Fruit fly (Drosophila melanogaster) whole organism, pupa: ENCODE measurements around the gene CG15498.

Source experiments
- CG12605 ChIP-seq: fragments of 200-800 bp; sonication (Bioruptor generic); IDR thresholded peaks from 2 replicates; pipeline ENCODE4 v1.3.6; 2022; ENCODE audit warnings: missing biosample characterization, missing genetic modification characterization
- CG13204 ChIP-seq: fragments of 200-800 bp; sonication (Bioruptor generic); optimal IDR thresholded peaks from 2 replicates; lab custom pipeline; 2018; ENCODE audit warnings: missing biosample characterization, mild to moderate bottlenecking, missing genetic modification characterization, moderate library complexity
- CG17806 ChIP-seq: fragments of 200-800 bp; sonication (Bioruptor generic); optimal IDR thresholded peaks from 2 replicates; lab custom pipeline; 2018; ENCODE audit warnings: missing biosample characterization, mild to moderate bottlenecking, missing genetic modification characterization, moderate library complexity
- CG4496 ChIP-seq: fragments of 200-800 bp; sonication (Bioruptor generic); IDR thresholded peaks from 3 replicates; pipeline ENCODE4 v1.3.6; 2022; ENCODE audit warnings: missing biosample characterization, missing genetic modification characterization
- CG8301 ChIP-seq: fragments of 200-800 bp; sonication (Bioruptor generic); optimal IDR thresholded peaks from 2 replicates; lab custom pipeline; 2018; ENCODE audit warnings: missing biosample characterization, mild to moderate bottlenecking, missing genetic modification characterization
- EcR ChIP-seq: fragments of 200-800 bp; sonication (Bioruptor generic); optimal IDR thresholded peaks from 3 replicates; lab custom pipeline; 2019; ENCODE audit warnings: missing biosample characterization, missing genetic modification characterization, mild to moderate bottlenecking, moderate library complexity, missing genetic modification reagents
- Pif1A ChIP-seq: fragments of 200-800 bp; sonication (Bioruptor generic); optimal IDR thresholded peaks from 3 replicates; lab custom pipeline; 2016; ENCODE audit warnings: missing biosample characterization, missing genetic modification characterization
- rn ChIP-seq: fragments of 200-800 bp; sonication (Bioruptor generic); IDR thresholded peaks from 2 replicates; pipeline ENCODE4 v1.3.6; 2022; ENCODE audit warnings: missing biosample characterization, missing genetic modification characterization

- TF ChIP-seq CG12605 (GFP tag; lab: Robert Waterston, UW) (no peak), rn (GFP tag; lab: Robert Waterston, UW) (no peak), EcR (GFP tag; lab: Kevin White, UChicago) (no peak), Pif1A (peak; percentile 30), CG4496 (GFP tag; lab: Robert Waterston, UW) (peak; percentile 77), CG17806 (no peak), CG8301 (tag; lab: Kevin White, UChicago) (no peak), CG13204 (peak; percentile 1)
Measured at dm6 chr3R:21590677-21591369, 21.9 kb upstream of the CG15498 start.
